Worm (Caenorhabditis elegans): ENCODE data around the gene clec-151.

clec-151 gene

ce11 chrIII:4671491-4671890 lies 43.2 kb downstream of the clec-151 start, which contains the start of gene T23F11.11:
TSS of gene T23F11.11 (minus strand) at chrIII:4671591.
- no peak for TF ChIP-seq sox-4 (tag; optimal IDR thresholded peaks at IDR 0.05)
- TF ChIP-seq pha-4 (tag; optimal IDR thresholded peaks at IDR 0.05), result no peak
- TF ChIP-seq gmeb-2 (tag; optimal IDR thresholded peaks at IDR 0.05), result no peak
- no peak for TF ChIP-seq nhr-11 (tag; optimal IDR thresholded peaks at IDR 0.05)
- TF ChIP-seq zip-5 (tag; optimal IDR thresholded peaks at IDR 0.05), result no peak
- no peak for TF ChIP-seq sox-2 (GFP tag; IDR thresholded peaks at IDR 0.05)
- TF ChIP-seq eyg-1 (tag; optimal IDR thresholded peaks at IDR 0.05), result no peak
- TF ChIP-seq ttx-3 (tag; optimal IDR thresholded peaks at IDR 0.05), result no peak
- TF ChIP-seq ceh-9 (tag; optimal IDR thresholded peaks at IDR 0.05), result no peak
- no peak for TF ChIP-seq pat-9 (tag; optimal IDR thresholded peaks at IDR 0.05)

- TF ChIP-seq pros-1 (tag; optimal IDR thresholded peaks at IDR 0.05) (no peak), npax-4 (tag; optimal IDR thresholded peaks at IDR 0.05) (no peak), syd-9 (tag; optimal IDR thresholded peaks at IDR 0.05) (no peak), K09A11.1 (tag; optimal IDR thresholded peaks at IDR 0.05; ENCODE audit: insufficient read depth) (no peak), pax-1 (tag; optimal IDR thresholded peaks at IDR 0.05) (no peak), lin-11 (tag; optimal IDR thresholded peaks at IDR 0.05) (no peak), hlh-6 (tag; optimal IDR thresholded peaks at IDR 0.05) (no peak), sox-2 (GFP tag; IDR thresholded peaks at IDR 0.05) (no peak), ceh-31 (tag; optimal IDR thresholded peaks at IDR 0.05) (no peak), tbx-2 (tag; optimal IDR thresholded peaks at IDR 0.05) (no peak), pqm-1 (tag; optimal IDR thresholded peaks at IDR 0.05) (no peak), F13H6.1 (tag; optimal IDR thresholded peaks at IDR 0.05) (no peak), lim-6 (tag; optimal IDR thresholded peaks at IDR 0.05) (no peak), ceh-2 (tag; optimal IDR thresholded peaks at IDR 0.05) (no peak)
Observed at ce11 chrIII:4671949-4672348, 43.7 kb downstream of the clec-151 start, which contains the start of gene srg-13. TSS of gene srg-13 (plus strand) at chrIII:4672249.

- TF ChIP-seq unc-86 (tag; optimal IDR thresholded peaks at IDR 0.05), result no peak
- no peak for TF ChIP-seq hlh-30 (tag; optimal IDR thresholded peaks at IDR 0.05; ENCODE audit: insufficient read depth)
- no peak for TF ChIP-seq lin-11 (tag; optimal IDR thresholded peaks at IDR 0.05)
- TF ChIP-seq pax-1 (tag; optimal IDR thresholded peaks at IDR 0.05), result no peak
- no peak for TF ChIP-seq pat-9 (tag; optimal IDR thresholded peaks at IDR 0.05)
- TF ChIP-seq hlh-13 (GFP tag; optimal IDR thresholded peaks at IDR 0.05), result no peak
- no peak for TF ChIP-seq lim-6 (tag; optimal IDR thresholded peaks at IDR 0.05)
- no peak for TF ChIP-seq C38D4.7 (GFP tag; optimal IDR thresholded peaks at IDR 0.05)
- no peak for TF ChIP-seq tbx-2 (tag; optimal IDR thresholded peaks at IDR 0.05)
- no peak for TF ChIP-seq ztf-16 (tag; optimal IDR thresholded peaks at IDR 0.05)
- no peak for TF ChIP-seq ceh-30 (tag; optimal IDR thresholded peaks at IDR 0.05)
- no peak for TF ChIP-seq unc-42 (tag; optimal IDR thresholded peaks at IDR 0.05)
- no peak for TF ChIP-seq ceh-48 (tag; optimal IDR thresholded peaks at IDR 0.05)
- TF ChIP-seq pag-3 (tag; optimal IDR thresholded peaks at IDR 0.05; ENCODE audit: borderline replicate concordance), result no peak
- no peak for TF ChIP-seq C08G9.2 (tag; optimal IDR thresholded peaks at IDR 0.05)
Observed at ce11 chrIII:4677466-4677865, 49.2 kb downstream of the clec-151 start, which contains the start of gene srg-10. TSS of gene srg-10 (plus strand) at chrIII:4677766.

ce11 chrIII:4679963-4680484 lies 51.8 kb downstream of the clec-151 start, which contains the start of gene srg-11:
TSS of gene srg-11 (plus strand) at chrIII:4680013.
- no peak for TF ChIP-seq ama-1 (optimal IDR thresholded peaks at IDR 0.05)
- TF ChIP-seq ceh-19 (GFP tag; optimal IDR thresholded peaks at IDR 0.05), result no peak
- TF ChIP-seq nhr-232 (tag; optimal IDR thresholded peaks at IDR 0.05), result no peak
- TF ChIP-seq hlh-15 (tag; optimal IDR thresholded peaks at IDR 0.05), result no peak
- no peak for TF ChIP-seq pat-9 (tag; optimal IDR thresholded peaks at IDR 0.05)
- TF ChIP-seq pha-2 (tag; optimal IDR thresholded peaks at IDR 0.05), result no peak
- TF ChIP-seq hlh-30 (tag; optimal IDR thresholded peaks at IDR 0.05; ENCODE audit: insufficient read depth), result no peak
- no peak for TF ChIP-seq ceh-45 (GFP tag; IDR thresholded peaks at IDR 0.05)
- no peak for TF ChIP-seq nfya-1 (tag; optimal IDR thresholded peaks at IDR 0.05)
- no peak for TF ChIP-seq pha-4 (tag; optimal IDR thresholded peaks at IDR 0.05)
